Worm (Caenorhabditis elegans) whole organism, L4 larva: ENCODE measurements around the gene F38A1.6.

Experiments used
- F49E8.2 ChIP-seq: sonication (generic microtip); optimal IDR thresholded peaks from 2 replicates; lab custom pipeline; 2016; ENCODE audit warnings: missing compliant biosample characterization, mild to moderate bottlenecking, missing genetic modification characterization, borderline replicate concordance
- T20F7.1 ChIP-seq: fragments of 200-800 bp; sonication (Bioruptor generic); optimal IDR thresholded peaks from 2 replicates; lab custom pipeline; 2018; ENCODE audit warnings: mild to moderate bottlenecking, missing genetic modification characterization, missing compliant biosample characterization
- Y48G9A.11 ChIP-seq: fragments of 200-800 bp; sonication (Bioruptor generic); IDR thresholded peaks from 2 replicates; pipeline ENCODE4 v1.3.6; 2022; ENCODE audit warnings: missing genetic modification reagents, missing genetic modification characterization, missing compliant biosample characterization
- Y75B8A.6 ChIP-seq: fragments of 200-800 bp; sonication (Bioruptor generic); IDR thresholded peaks from 2 replicates; pipeline ENCODE4 v1.3.6; 2022; ENCODE audit warnings: missing genetic modification reagents, missing genetic modification characterization, missing compliant biosample characterization
- aha-1 ChIP-seq: fragments of 150-350 bp; peaks from one replicate; lab custom pipeline; 2014; ENCODE audit warnings: missing biosample characterization, missing genetic modification characterization
- arid-1 ChIP-seq: fragments of 200-800 bp; sonication (Bioruptor generic); conservative IDR thresholded peaks from 2 replicates; pipeline ENCODE4 v1.3.6; 2022; ENCODE audit warnings: missing genetic modification reagents, missing genetic modification characterization, missing compliant biosample characterization
- ceh-28 ChIP-seq: fragments of 150-350 bp; optimal IDR thresholded peaks from 2 replicates; lab custom pipeline; 2014; ENCODE audit warnings: missing biosample characterization, missing genetic modification reagents, missing genetic modification characterization
- ceh-62 ChIP-seq: sonication (generic microtip); optimal IDR thresholded peaks from 2 replicates; lab custom pipeline; 2017; ENCODE audit warnings: missing biosample characterization, missing genetic modification characterization
- ceh-82 ChIP-seq: sonication (generic microtip); optimal IDR thresholded peaks from 2 replicates; lab custom pipeline; 2017; ENCODE audit warnings: missing biosample characterization, missing genetic modification characterization
- ces-1 ChIP-seq: fragments of 150-350 bp; sonication (generic microtip); optimal IDR thresholded peaks from 4 replicates; lab custom pipeline; 2014; ENCODE audit warnings: missing biosample characterization, missing genetic modification reagents, missing genetic modification characterization
- cey-2 ChIP-seq: sonication (generic microtip); optimal IDR thresholded peaks from 3 replicates; lab custom pipeline; 2017; ENCODE audit warnings: missing genetic modification characterization, mild to moderate bottlenecking, missing compliant biosample characterization, antibody characterized with exemption, borderline replicate concordance; ENCODE audit not compliant: insufficient read depth
- daf-16 ChIP-seq, 3 experiments: sonication (generic microtip); optimal IDR thresholded peaks; 2 replicates each; lab custom pipeline; 2016 to 2017; ENCODE audit warnings: missing genetic modification characterization in 3 of 3, missing genetic modification reagents in 3 of 3, mild to moderate bottlenecking in 2 of 3, missing compliant biosample characterization in 2 of 3, missing biosample characterization in 1 of 3, moderate library complexity in 1 of 3
- daf-19 ChIP-seq: fragments of 200-800 bp; sonication (Bioruptor generic); conservative IDR thresholded peaks from 2 replicates; pipeline ENCODE4 v1.3.6; 2022; ENCODE audit warnings: missing genetic modification characterization, missing compliant biosample characterization
- dmd-6 ChIP-seq: fragments of 200-800 bp; sonication (Bioruptor generic); IDR thresholded peaks from 2 replicates; pipeline ENCODE4 v1.3.6; 2022; ENCODE audit warnings: missing genetic modification reagents, missing genetic modification characterization, missing compliant biosample characterization
- dve-1 ChIP-seq: sonication (generic microtip); optimal IDR thresholded peaks from 2 replicates; lab custom pipeline; 2017; ENCODE audit warnings: antibody characterized with exemption, mild to moderate bottlenecking, missing genetic modification characterization, missing compliant biosample characterization; ENCODE audit not compliant: insufficient read depth
- egl-27 ChIP-seq: sonication (generic microtip); optimal IDR thresholded peaks from 3 replicates; lab custom pipeline; 2017; ENCODE audit warnings: missing biosample characterization, missing genetic modification reagents, missing genetic modification characterization
- hmg-1.1 ChIP-seq: fragments of 200-800 bp; sonication (Bioruptor generic); IDR thresholded peaks from 2 replicates; pipeline ENCODE4 v1.3.6; 2022; ENCODE audit warnings: missing genetic modification reagents, missing genetic modification characterization, missing compliant biosample characterization
- lin-13 ChIP-seq: fragments of 150-350 bp; optimal IDR thresholded peaks from 2 replicates; lab custom pipeline; 2014; ENCODE audit warnings: missing biosample characterization, missing genetic modification reagents, missing genetic modification characterization
- lin-29 ChIP-seq: fragments of 200-800 bp; sonication (Bioruptor generic); IDR thresholded peaks from 2 replicates; pipeline ENCODE4 v1.3.6; 2022; ENCODE audit warnings: missing genetic modification reagents, missing genetic modification characterization, missing compliant biosample characterization
- lsy-2 ChIP-seq, 2 experiments: fragments of 150-350 bp in 1 of 2; sonication (generic microtip) in 1 of 2; optimal IDR thresholded peaks; 2 replicates each; lab custom pipeline; 2014 to 2017; ENCODE audit warnings: missing biosample characterization in 2 of 2, missing genetic modification characterization in 2 of 2
- madf-9 ChIP-seq: fragments of 200-800 bp; sonication (Bioruptor generic); conservative IDR thresholded peaks from 2 replicates; pipeline ENCODE4 v1.3.6; 2022; ENCODE audit warnings: missing genetic modification reagents, missing genetic modification characterization, missing compliant biosample characterization
- mxl-2 ChIP-seq: fragments of 200-800 bp; sonication (Bioruptor generic); conservative IDR thresholded peaks from 2 replicates; pipeline ENCODE4 v1.3.6; 2022; ENCODE audit warnings: missing genetic modification reagents, missing genetic modification characterization, missing compliant biosample characterization
- nhr-10 ChIP-seq: fragments of 150-350 bp; optimal IDR thresholded peaks from 2 replicates; lab custom pipeline; 2014; ENCODE audit warnings: missing biosample characterization, missing genetic modification characterization
- nhr-111 ChIP-seq: fragments of 200-800 bp; sonication (Bioruptor generic); optimal IDR thresholded peaks from 2 replicates; lab custom pipeline; 2018; ENCODE audit warnings: mild to moderate bottlenecking, missing genetic modification characterization, missing compliant biosample characterization
- nhr-28 ChIP-seq: fragments of 150-350 bp; optimal IDR thresholded peaks from 2 replicates; lab custom pipeline; 2014; ENCODE audit warnings: missing biosample characterization, missing genetic modification characterization
- nhr-41 ChIP-seq: fragments of 200-800 bp; sonication (Bioruptor generic); IDR thresholded peaks from 2 replicates; pipeline ENCODE4 v1.3.6; 2022; ENCODE audit warnings: missing genetic modification reagents, missing genetic modification characterization, missing compliant biosample characterization
- nhr-6 ChIP-seq: fragments of 150-350 bp; optimal IDR thresholded peaks from 2 replicates; lab custom pipeline; 2014; ENCODE audit warnings: missing biosample characterization, missing genetic modification characterization
- nhr-76 ChIP-seq: fragments of 150-350 bp; optimal IDR thresholded peaks from 2 replicates; lab custom pipeline; 2014; ENCODE audit warnings: missing biosample characterization, missing genetic modification characterization
- php-3 ChIP-seq: fragments of 200-800 bp; sonication (Bioruptor generic); IDR thresholded peaks from 2 replicates; pipeline ENCODE4 v1.3.6; 2022; ENCODE audit warnings: missing genetic modification reagents, missing genetic modification characterization, missing compliant biosample characterization
- pqm-1 ChIP-seq: sonication (generic microtip); optimal IDR thresholded peaks from 2 replicates; lab custom pipeline; 2017; ENCODE audit warnings: missing biosample characterization, missing genetic modification characterization
- sdz-12 ChIP-seq: fragments of 200-800 bp; sonication (Bioruptor generic); optimal IDR thresholded peaks from 2 replicates; lab custom pipeline; 2018; ENCODE audit warnings: mild to moderate bottlenecking, missing genetic modification characterization, missing compliant biosample characterization
- set-16 ChIP-seq: fragments of 200-800 bp; sonication (Bioruptor generic); IDR thresholded peaks from 2 replicates; pipeline ENCODE4 v1.3.6; 2022; ENCODE audit warnings: missing genetic modification reagents, missing genetic modification characterization, missing compliant biosample characterization
- tag-97 ChIP-seq: fragments of 200-800 bp; sonication (Bioruptor generic); IDR thresholded peaks from 2 replicates; pipeline ENCODE4 v1.3.6; 2022; ENCODE audit warnings: missing genetic modification characterization, missing compliant biosample characterization
- tra-1 ChIP-seq: fragments of 200-800 bp; sonication (Bioruptor generic); IDR thresholded peaks from 2 replicates; pipeline ENCODE4 v1.3.6; 2022; ENCODE audit warnings: missing genetic modification reagents, missing genetic modification characterization, missing compliant biosample characterization
- unc-130 ChIP-seq: sonication (generic microtip); optimal IDR thresholded peaks from 2 replicates; lab custom pipeline; 2016; ENCODE audit warnings: missing genetic modification reagents, missing genetic modification characterization, missing compliant biosample characterization

F38A1.6 gene

ce11 chrIV:1274583-1274982 lies 22.9 kb downstream of the F38A1.6 start, which contains the start of gene C09E9.1 (continued):
- TF ChIP-seq ces-1 (no peak), madf-9 (GFP tag; lab: Robert Waterston, UW) (no peak), lin-29 (GFP tag; lab: Robert Waterston, UW) (no peak), F49E8.2 (no peak), tra-1 (GFP tag; lab: Robert Waterston, UW) (no peak), Y48G9A.11 (GFP tag; lab: Robert Waterston, UW) (peak; percentile 54; the same call in 1 of the 2 replicates), cey-2 (tag; lab: Kevin White, UChicago) (no peak), tag-97 (no peak), set-16 (GFP tag; lab: Robert Waterston, UW) (peak; percentile 61), unc-130 (GFP tag; lab: Kevin White, UChicago) (peak; percentile 8), nhr-111 (GFP tag; lab: Kevin White, UChicago) (no peak), daf-19 (GFP tag; lab: Robert Waterston, UW) (no peak), ceh-62 (tag; lab: Kevin White, UChicago) (no peak), nhr-76 (no peak), dmd-6 (GFP tag; lab: Robert Waterston, UW) (peak; percentile 60), dve-1 (tag; lab: Kevin White, UChicago) (peak; percentile 71), php-3 (no peak), sdz-12 (GFP tag; lab: Kevin White, UChicago) (no peak), ceh-82 (tag; lab: Kevin White, UChicago) (no peak)

- TF ChIP-seq lin-13 (GFP tag; lab: Kevin White, UChicago) (peak; percentile 34), T20F7.1 (no peak), lin-29 (GFP tag; lab: Robert Waterston, UW) (no peak), ceh-62 (tag; lab: Kevin White, UChicago) (no peak), mxl-2 (GFP tag; lab: Robert Waterston, UW) (0 out of 2 replicates have a peak, but pooled peaks have one; percentile 24), Y75B8A.6 (GFP tag; lab: Robert Waterston, UW) (0 out of 2 replicates have a peak, but pooled peaks have one; percentile 16), nhr-41 (GFP tag; lab: Robert Waterston, UW) (no peak), Y48G9A.11 (GFP tag; lab: Robert Waterston, UW) (0 out of 2 replicates have a peak, but pooled peaks have one; percentile 48), ceh-28 (tag; lab: Kevin White, UChicago) (no peak), aha-1 (tag; lab: Kevin White, UChicago) (peak; percentile 40), lsy-2 (tag; optimal IDR thresholded peaks at IDR 0.05; lab: Kevin White, UChicago) (peak in 1 of 2 experiments; percentile 2)
These were observed 24.2 kb downstream of the F38A1.6 start for ce11 chrIV:1275910-1276309.

ce11 chrIV:1277067-1277466 lies 25.4 kb downstream of the F38A1.6 start:
- TF ChIP-seq aha-1 (tag; lab: Kevin White, UChicago) (peak; percentile 85), Y48G9A.11 (GFP tag; lab: Robert Waterston, UW) (0 out of 2 replicates have a peak, but pooled peaks have one; percentile 32), lsy-2 (tag; optimal IDR thresholded peaks at IDR 0.05; lab: Kevin White, UChicago) (peak in 1 of 2 experiments; percentile 53), nhr-10 (tag; lab: Kevin White, UChicago) (no peak), unc-130 (GFP tag; lab: Kevin White, UChicago) (peak; percentile 59)

- TF ChIP-seq sdz-12 (GFP tag; lab: Kevin White, UChicago): no peak
- TF ChIP-seq hmg-1.1 (GFP tag; lab: Robert Waterston, UW): 0 out of 2 replicates have a peak, but pooled peaks have one; percentile 24
These were observed 27.3 kb downstream of the F38A1.6 start for ce11 chrIV:1278945-1279344.

ce11 chrIV:1284877-1285276 lies 33.2 kb downstream of the F38A1.6 start:
- TF ChIP-seq daf-16 (GFP tag; optimal IDR thresholded peaks at IDR 0.05; lab: Kevin White, UChicago): no peak
- peak; percentile 14 for TF ChIP-seq daf-16 (tag; optimal IDR thresholded peaks at IDR 0.05; lab: Kevin White, UChicago)
- TF ChIP-seq dve-1 (tag; lab: Kevin White, UChicago): peak; percentile 32
- peak; percentile 28 for TF ChIP-seq pqm-1 (tag; lab: Kevin White, UChicago)
- no peak for TF ChIP-seq set-16 (GFP tag; lab: Robert Waterston, UW)
- no peak for TF ChIP-seq arid-1
- peak; percentile 32 for TF ChIP-seq nhr-6
- no peak for TF ChIP-seq egl-27 (tag; lab: Kevin White, UChicago)
- TF ChIP-seq nhr-28 (tag; lab: Kevin White, UChicago): peak; percentile 41
